Worm (Caenorhabditis elegans) whole organism, L4 larva: ENCODE measurements around the gene F39H12.1.

Source experiments
- D1046.2 ChIP-seq: fragments of 200-800 bp; sonication (Bioruptor generic); IDR thresholded peaks from 2 replicates; pipeline ENCODE4 v1.3.6; 2022; ENCODE audit warnings: missing genetic modification characterization, missing compliant biosample characterization
- F26F4.8 ChIP-seq: fragments of 200-800 bp; sonication (Bioruptor generic); conservative IDR thresholded peaks from 2 replicates; pipeline ENCODE4 v1.3.6; 2022; ENCODE audit warnings: missing genetic modification characterization, missing compliant biosample characterization
- F37D6.2 ChIP-seq: sonication (generic microtip); optimal IDR thresholded peaks from 2 replicates; lab custom pipeline; 2016; ENCODE audit warnings: mild to moderate bottlenecking, missing genetic modification characterization, missing compliant biosample characterization
- R02D3.7 ChIP-seq: fragments of 150-350 bp; sonication (generic microtip); optimal IDR thresholded peaks from 3 replicates; lab custom pipeline; 2014; ENCODE audit warnings: missing biosample characterization, missing genetic modification characterization
- T26A8.4 ChIP-seq: fragments of 200-800 bp; sonication (Bioruptor generic); IDR thresholded peaks from 2 replicates; pipeline ENCODE4 v1.3.6; 2022; ENCODE audit warnings: missing genetic modification characterization, missing compliant biosample characterization
- Y105C5A.15 ChIP-seq: fragments of 200-800 bp; sonication (Bioruptor generic); IDR thresholded peaks from 2 replicates; pipeline ENCODE4 v1.3.6; 2022; ENCODE audit warnings: missing genetic modification characterization, missing compliant biosample characterization
- ama-1 ChIP-seq: fragments of 150-350 bp; optimal IDR thresholded peaks from 2 replicates; lab custom pipeline; 2014; ENCODE audit warnings: inconsistent platforms, mixed read lengths
- arid-1 ChIP-seq: fragments of 200-800 bp; sonication (Bioruptor generic); conservative IDR thresholded peaks from 2 replicates; pipeline ENCODE4 v1.3.6; 2022; ENCODE audit warnings: missing genetic modification reagents, missing genetic modification characterization, missing compliant biosample characterization
- cey-2 ChIP-seq: sonication (generic microtip); optimal IDR thresholded peaks from 3 replicates; lab custom pipeline; 2017; ENCODE audit warnings: missing genetic modification characterization, mild to moderate bottlenecking, missing compliant biosample characterization, antibody characterized with exemption, borderline replicate concordance; ENCODE audit not compliant: insufficient read depth
- daf-16 ChIP-seq, 3 experiments: sonication (generic microtip); optimal IDR thresholded peaks; 2 replicates each; lab custom pipeline; 2016 to 2017; ENCODE audit warnings: missing genetic modification characterization in 3 of 3, missing genetic modification reagents in 3 of 3, mild to moderate bottlenecking in 2 of 3, missing compliant biosample characterization in 2 of 3, missing biosample characterization in 1 of 3, moderate library complexity in 1 of 3
- dmd-6 ChIP-seq: fragments of 200-800 bp; sonication (Bioruptor generic); IDR thresholded peaks from 2 replicates; pipeline ENCODE4 v1.3.6; 2022; ENCODE audit warnings: missing genetic modification reagents, missing genetic modification characterization, missing compliant biosample characterization
- dmd-9 ChIP-seq: fragments of 200-800 bp; sonication (Bioruptor generic); IDR thresholded peaks from 2 replicates; pipeline ENCODE4 v1.3.6; 2022; ENCODE audit warnings: missing genetic modification reagents, missing genetic modification characterization, missing compliant biosample characterization
- dpl-1 ChIP-seq: fragments of 150-350 bp; optimal IDR thresholded peaks from 2 replicates; lab custom pipeline; 2014; ENCODE audit warnings: missing biosample characterization, missing genetic modification reagents, missing genetic modification characterization
- dve-1 ChIP-seq: sonication (generic microtip); optimal IDR thresholded peaks from 2 replicates; lab custom pipeline; 2017; ENCODE audit warnings: antibody characterized with exemption, mild to moderate bottlenecking, missing genetic modification characterization, missing compliant biosample characterization; ENCODE audit not compliant: insufficient read depth
- fkh-10 ChIP-seq: fragments of 150-350 bp; optimal IDR thresholded peaks from 2 replicates; lab custom pipeline; 2014; ENCODE audit warnings: missing biosample characterization, missing genetic modification reagents, missing genetic modification characterization
- gei-8 ChIP-seq: fragments of 200-800 bp; sonication (Bioruptor generic); optimal IDR thresholded peaks from 2 replicates; lab custom pipeline; 2018; ENCODE audit warnings: mild to moderate bottlenecking, missing genetic modification characterization, missing compliant biosample characterization
- hlh-30 ChIP-seq: sonication (generic microtip); optimal IDR thresholded peaks from 2 replicates; lab custom pipeline; 2017; ENCODE audit warnings: antibody characterized with exemption, mild to moderate bottlenecking, missing genetic modification characterization, missing compliant biosample characterization; ENCODE audit not compliant: insufficient read depth
- hmg-1.1 ChIP-seq: fragments of 200-800 bp; sonication (Bioruptor generic); IDR thresholded peaks from 2 replicates; pipeline ENCODE4 v1.3.6; 2022; ENCODE audit warnings: missing genetic modification reagents, missing genetic modification characterization, missing compliant biosample characterization
- jun-1 ChIP-seq: fragments of 150-350 bp; optimal IDR thresholded peaks from 2 replicates; lab custom pipeline; 2014; ENCODE audit warnings: missing biosample characterization, missing genetic modification reagents, missing genetic modification characterization
- lim-7 ChIP-seq: fragments of 200-800 bp; sonication (Bioruptor generic); IDR thresholded peaks from 2 replicates; pipeline ENCODE4 v1.3.6; 2022; ENCODE audit warnings: missing genetic modification characterization, missing compliant biosample characterization
- lin-1 ChIP-seq: fragments of 200-800 bp; sonication (Bioruptor generic); IDR thresholded peaks from 2 replicates; pipeline ENCODE4 v1.3.6; 2022; ENCODE audit warnings: missing genetic modification reagents, missing genetic modification characterization, missing compliant biosample characterization
- lin-13 ChIP-seq: fragments of 150-350 bp; optimal IDR thresholded peaks from 2 replicates; lab custom pipeline; 2014; ENCODE audit warnings: missing biosample characterization, missing genetic modification reagents, missing genetic modification characterization
- lin-29 ChIP-seq: fragments of 200-800 bp; sonication (Bioruptor generic); IDR thresholded peaks from 2 replicates; pipeline ENCODE4 v1.3.6; 2022; ENCODE audit warnings: missing genetic modification reagents, missing genetic modification characterization, missing compliant biosample characterization
- lin-38 ChIP-seq: fragments of 200-800 bp; sonication (Bioruptor generic); IDR thresholded peaks from 2 replicates; pipeline ENCODE4 v1.3.6; 2022; ENCODE audit warnings: missing genetic modification reagents, missing genetic modification characterization, missing compliant biosample characterization
- lir-3 ChIP-seq: sonication (generic microtip); optimal IDR thresholded peaks from 2 replicates; lab custom pipeline; 2016; ENCODE audit warnings: mild to moderate bottlenecking, missing genetic modification characterization, missing compliant biosample characterization
- lsy-2 ChIP-seq, 2 experiments: fragments of 150-350 bp in 1 of 2; sonication (generic microtip) in 1 of 2; optimal IDR thresholded peaks; 2 replicates each; lab custom pipeline; 2014 to 2017; ENCODE audit warnings: missing biosample characterization in 2 of 2, missing genetic modification characterization in 2 of 2
- madf-5 ChIP-seq, 2 experiments: fragments of 200-800 bp; sonication (Bioruptor generic); IDR thresholded peaks; 2 replicates each; pipeline ENCODE4 v1.3.6; 2022; ENCODE audit warnings: missing compliant biosample characterization in 2 of 2, missing genetic modification characterization in 2 of 2
- madf-9 ChIP-seq: fragments of 200-800 bp; sonication (Bioruptor generic); conservative IDR thresholded peaks from 2 replicates; pipeline ENCODE4 v1.3.6; 2022; ENCODE audit warnings: missing genetic modification reagents, missing genetic modification characterization, missing compliant biosample characterization
- mdl-1 ChIP-seq, 2 experiments: fragments of 150-350 bp in 1 of 2; sonication (generic microtip) in 1 of 2; optimal IDR thresholded peaks; 2 replicates each; lab custom pipeline; 2014 to 2017; ENCODE audit warnings: missing biosample characterization in 2 of 2, missing genetic modification characterization in 2 of 2
- mes-2 ChIP-seq: sonication (generic microtip); optimal IDR thresholded peaks from 2 replicates; lab custom pipeline; 2016; ENCODE audit warnings: missing genotype, mild to moderate bottlenecking, missing genetic modification characterization, missing compliant biosample characterization; ENCODE audit not compliant: poor library complexity, severe bottlenecking
- mxl-2 ChIP-seq: fragments of 200-800 bp; sonication (Bioruptor generic); conservative IDR thresholded peaks from 2 replicates; pipeline ENCODE4 v1.3.6; 2022; ENCODE audit warnings: missing genetic modification reagents, missing genetic modification characterization, missing compliant biosample characterization
- mxl-3 ChIP-seq: fragments of 200-800 bp; sonication (Bioruptor generic); optimal IDR thresholded peaks from 2 replicates; lab custom pipeline; 2018; ENCODE audit warnings: mild to moderate bottlenecking, missing genetic modification characterization, missing compliant biosample characterization
- nhr-102 ChIP-seq: sonication (generic microtip); optimal IDR thresholded peaks from 2 replicates; lab custom pipeline; 2016; ENCODE audit warnings: mild to moderate bottlenecking, missing genetic modification characterization, moderate library complexity, missing compliant biosample characterization
- nhr-11 ChIP-seq: fragments of 150-350 bp; optimal IDR thresholded peaks from 2 replicates; lab custom pipeline; 2014; ENCODE audit warnings: missing biosample characterization, missing genetic modification characterization
- nhr-237 ChIP-seq: sonication (generic microtip); optimal IDR thresholded peaks from 2 replicates; lab custom pipeline; 2017; ENCODE audit warnings: missing biosample characterization, missing genetic modification characterization
- nhr-28 ChIP-seq: fragments of 150-350 bp; optimal IDR thresholded peaks from 2 replicates; lab custom pipeline; 2014; ENCODE audit warnings: missing biosample characterization, missing genetic modification characterization
- nhr-41 ChIP-seq: fragments of 200-800 bp; sonication (Bioruptor generic); IDR thresholded peaks from 2 replicates; pipeline ENCODE4 v1.3.6; 2022; ENCODE audit warnings: missing genetic modification reagents, missing genetic modification characterization, missing compliant biosample characterization
- nhr-42 ChIP-seq: fragments of 200-800 bp; sonication (Bioruptor generic); IDR thresholded peaks from 2 replicates; pipeline ENCODE4 v1.3.6; 2022; ENCODE audit warnings: missing genetic modification characterization, missing compliant biosample characterization
- pha-4 ChIP-seq, 2 experiments: fragments of 150-350 bp in 1 of 2; fragments of 200-800 bp in 1 of 2; sonication (Bioruptor generic) in 1 of 2; IDR thresholded peaks in 1 of 2; optimal IDR thresholded peaks in 1 of 2; 2 replicates each; pipeline versions ENCODE4 v1.3.6 to Lab custom; 2014 to 2022; ENCODE audit warnings: missing genetic modification characterization in 2 of 2, missing genetic modification reagents in 2 of 2, missing biosample characterization in 1 of 2, missing compliant biosample characterization in 1 of 2
- spr-3 ChIP-seq: fragments of 200-800 bp; sonication (Bioruptor generic); optimal IDR thresholded peaks from 2 replicates; lab custom pipeline; 2018; ENCODE audit warnings: mild to moderate bottlenecking, missing genetic modification characterization, missing compliant biosample characterization
- tag-97 ChIP-seq: fragments of 200-800 bp; sonication (Bioruptor generic); IDR thresholded peaks from 2 replicates; pipeline ENCODE4 v1.3.6; 2022; ENCODE audit warnings: missing genetic modification characterization, missing compliant biosample characterization
- unc-130 ChIP-seq: sonication (generic microtip); optimal IDR thresholded peaks from 2 replicates; lab custom pipeline; 2016; ENCODE audit warnings: missing genetic modification reagents, missing genetic modification characterization, missing compliant biosample characterization
- unc-39 ChIP-seq: sonication (generic microtip); optimal IDR thresholded peaks from 2 replicates; lab custom pipeline; 2017; ENCODE audit warnings: missing biosample characterization, missing genetic modification characterization
- vab-7 ChIP-seq: fragments of 200-800 bp; sonication (Bioruptor generic); IDR thresholded peaks from 2 replicates; pipeline ENCODE4 v1.3.6; 2022; ENCODE audit warnings: missing genetic modification reagents, missing genetic modification characterization, missing compliant biosample characterization
- zip-11 ChIP-seq: fragments of 200-800 bp; sonication (Bioruptor generic); IDR thresholded peaks from 2 replicates; pipeline ENCODE4 v1.3.6; 2022; ENCODE audit warnings: missing genetic modification characterization, missing compliant biosample characterization
- ztf-7 ChIP-seq: fragments of 150-350 bp; optimal IDR thresholded peaks from 2 replicates; lab custom pipeline; 2014; ENCODE audit warnings: missing biosample characterization, missing genetic modification characterization

Gene F39H12.1

DNA sequence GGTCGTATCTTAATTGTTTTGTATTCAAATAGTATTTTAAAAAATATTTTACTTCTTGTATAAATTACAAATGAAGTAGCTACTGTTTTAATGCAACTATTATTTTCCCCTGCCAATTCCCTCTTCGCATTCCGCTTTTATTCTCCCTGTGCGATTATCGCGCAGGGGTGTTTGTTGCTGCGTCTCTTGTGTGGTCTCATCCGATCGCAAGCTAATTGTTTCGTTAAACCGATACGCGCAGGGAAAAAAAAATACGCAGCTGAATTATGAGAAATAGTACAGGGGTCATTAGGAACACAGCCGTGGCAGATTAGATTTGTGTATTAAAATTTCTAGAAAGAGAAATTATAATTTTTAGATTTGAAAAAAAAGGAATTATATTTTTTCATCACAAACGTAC lies 28.1 kb upstream of the F39H12.1 start (continued):
- TF ChIP-seq zip-11 (GFP tag; lab: Robert Waterston, UW) (no peak), dve-1 (tag; lab: Kevin White, UChicago) (peak; percentile 100), mxl-2 (GFP tag; lab: Robert Waterston, UW) (peak; percentile 78), nhr-11 (tag; lab: Kevin White, UChicago) (peak; percentile 97), pha-4 (GFP tag; IDR thresholded peaks at IDR 0.05; lab: Robert Waterston, UW) (peak; percentile 96), pha-4 (tag; optimal IDR thresholded peaks at IDR 0.05; lab: Kevin White, UChicago) (peak; percentile 96), daf-16 (GFP tag; optimal IDR thresholded peaks at IDR 0.05; lab: Kevin White, UChicago) (peak; percentile 96 to 98), daf-16 (tag; optimal IDR thresholded peaks at IDR 0.05; lab: Kevin White, UChicago) (peak; percentile 97), vab-7 (GFP tag; lab: Robert Waterston, UW) (peak; percentile 99), lir-3 (peak; percentile 91), jun-1 (tag; lab: Kevin White, UChicago) (peak; percentile 99), lin-38 (GFP tag; lab: Robert Waterston, UW) (peak; percentile 90), T26A8.4 (GFP tag; lab: Robert Waterston, UW) (peak; percentile 99), spr-3 (GFP tag; lab: Kevin White, UChicago) (peak; percentile 95), lin-1 (GFP tag; lab: Robert Waterston, UW) (peak; percentile 95), ama-1 (no peak), dmd-9 (GFP tag; lab: Robert Waterston, UW) (peak; percentile 88), madf-5 (GFP tag; IDR thresholded peaks at IDR 0.05; lab: Robert Waterston, UW) (peak; percentile 62 to 94; a peak in 2 of 4 replicates), hmg-1.1 (GFP tag; lab: Robert Waterston, UW) (peak; percentile 100), F37D6.2 (tag; lab: Kevin White, UChicago) (peak; percentile 98)
- TF ChIP-seq, all 104 proteins: peak for 92

DNA sequence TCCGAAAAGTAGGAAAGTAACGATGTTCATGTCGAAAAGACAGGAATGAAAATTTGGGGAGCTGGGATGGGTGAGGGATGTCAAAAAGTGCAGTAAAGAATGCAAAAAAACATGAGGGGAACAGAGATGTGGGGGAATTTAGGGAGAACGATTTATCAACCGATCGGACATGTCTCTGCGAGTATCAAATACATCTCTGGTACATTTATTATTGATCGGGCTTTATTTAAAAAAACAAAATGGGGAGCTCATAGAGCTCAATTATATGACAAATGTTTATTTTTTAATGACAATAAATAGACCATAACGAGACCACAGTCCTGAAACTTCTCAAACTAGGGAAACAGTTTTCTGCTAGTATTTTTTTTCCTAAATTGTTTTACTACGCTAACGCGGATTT lies 23.9 kb upstream of the F39H12.1 start, which contains the start of gene F25E2.2:
TSS of gene F25E2.2 (minus strand) at position 101 of the 400 bp plus-strand sequence.
- TF ChIP-seq mxl-3 (GFP tag; lab: Kevin White, UChicago) = no peak
- TF ChIP-seq unc-130 (GFP tag; lab: Kevin White, UChicago) = no peak
- TF ChIP-seq Y105C5A.15 (GFP tag; lab: Robert Waterston, UW) = no peak
- no peak for TF ChIP-seq F26F4.8
- TF ChIP-seq R02D3.7 (tag; lab: Kevin White, UChicago) = no peak
- no peak for TF ChIP-seq lin-29 (GFP tag; lab: Robert Waterston, UW)
- no peak for TF ChIP-seq ztf-7 (tag; lab: Kevin White, UChicago)
- no peak for TF ChIP-seq mdl-1 (tag; optimal IDR thresholded peaks at IDR 0.05; lab: Kevin White, UChicago)
- no peak for TF ChIP-seq gei-8 (GFP tag; lab: Kevin White, UChicago)
- no peak for TF ChIP-seq nhr-237 (tag; lab: Kevin White, UChicago)
- TF ChIP-seq unc-39 (tag; lab: Kevin White, UChicago) = no peak
- TF ChIP-seq nhr-42 = no peak
- TF ChIP-seq lim-7 = no peak
- TF ChIP-seq arid-1 (GFP tag; lab: Robert Waterston, UW) = no peak
- TF ChIP-seq lin-13 = no peak
- no peak for TF ChIP-seq vab-7 (GFP tag; lab: Robert Waterston, UW)
- no peak for TF ChIP-seq lsy-2 (tag; optimal IDR thresholded peaks at IDR 0.05; lab: Kevin White, UChicago)
- TF ChIP-seq madf-5 (GFP tag; IDR thresholded peaks at IDR 0.05; lab: Robert Waterston, UW) = no peak
- TF ChIP-seq nhr-41 (GFP tag; lab: Robert Waterston, UW) = no peak

DNA sequence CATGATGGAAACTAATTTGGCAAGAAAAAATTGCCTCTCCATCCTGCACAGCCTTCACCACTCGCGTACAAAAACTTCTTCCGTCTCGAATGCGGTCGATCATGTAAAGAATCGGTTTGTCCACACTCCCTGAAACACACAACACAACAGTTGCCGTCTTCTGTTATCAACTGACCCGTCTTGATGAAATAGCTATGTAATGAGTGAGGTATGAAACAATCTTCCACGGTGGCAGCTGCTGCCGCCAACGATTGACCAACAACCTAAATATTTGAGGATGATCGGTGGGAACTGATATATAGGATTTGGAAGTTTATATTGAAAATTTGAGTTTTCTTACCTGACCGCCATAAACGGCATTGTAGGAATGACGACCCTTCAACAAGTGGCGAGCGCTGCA lies 22.3 kb upstream of the F39H12.1 start:
- no peak for TF ChIP-seq ama-1
- TF ChIP-seq hlh-30 = peak; percentile 10
- no peak for TF ChIP-seq lim-7
- no peak for TF ChIP-seq mdl-1 (tag; optimal IDR thresholded peaks at IDR 0.05; lab: Kevin White, UChicago)
- no peak for TF ChIP-seq tag-97 (GFP tag; lab: Robert Waterston, UW)
- TF ChIP-seq dpl-1 (GFP tag; lab: Kevin White, UChicago) = no peak
- peak; percentile 6 for TF ChIP-seq mes-2 (tag; lab: Kevin White, UChicago)
- peak; percentile 21; the same call in 1 of the 2 replicates for TF ChIP-seq dmd-6 (GFP tag; lab: Robert Waterston, UW)
- TF ChIP-seq D1046.2 = no peak
- peak; percentile 3 for TF ChIP-seq nhr-28
- peak in 1 of 2 experiments; percentile 38 for TF ChIP-seq daf-16 (GFP tag; optimal IDR thresholded peaks at IDR 0.05; lab: Kevin White, UChicago)
- TF ChIP-seq daf-16 (tag; optimal IDR thresholded peaks at IDR 0.05; lab: Kevin White, UChicago) = peak; percentile 30
- no peak for TF ChIP-seq nhr-102 (tag; lab: Kevin White, UChicago)
- TF ChIP-seq mxl-2 (GFP tag; lab: Robert Waterston, UW) = no peak
- TF ChIP-seq cey-2 (tag; lab: Kevin White, UChicago) = no peak
- no peak for TF ChIP-seq gei-8 (GFP tag; lab: Kevin White, UChicago)
- TF ChIP-seq madf-9 = no peak
- no peak for TF ChIP-seq fkh-10 (GFP tag; lab: Kevin White, UChicago)
